Worm (Caenorhabditis elegans) whole organism, mixed stage, embryonic: ENCODE data around the gene math-7.

ENCODE experiments used
- M03D4.4 ChIP-seq: sonication (generic microtip); optimal IDR thresholded peaks from 2 replicates; lab custom pipeline; 2017; ENCODE audit warnings: mild to moderate bottlenecking, missing genetic modification characterization, missing compliant biosample characterization
- bed-3 ChIP-seq: fragments of 200-800 bp; sonication (Bioruptor generic); optimal IDR thresholded peaks from 3 replicates; lab custom pipeline; 2018; ENCODE audit warnings: mild to moderate bottlenecking, missing genetic modification characterization, moderate library complexity, missing compliant biosample characterization
- blmp-1 ChIP-seq: fragments of 150-350 bp; optimal IDR thresholded peaks from 2 replicates; lab custom pipeline; 2014; ENCODE audit warnings: missing biosample characterization, missing genetic modification characterization
- ceh-39 ChIP-seq: fragments of 150-350 bp; optimal IDR thresholded peaks from 2 replicates; lab custom pipeline; 2014; ENCODE audit warnings: missing biosample characterization, missing genetic modification characterization
- ceh-83 ChIP-seq: fragments of 200-800 bp; sonication (Bioruptor generic); optimal IDR thresholded peaks from 2 replicates; lab custom pipeline; 2018; ENCODE audit warnings: mild to moderate bottlenecking, missing genetic modification characterization, missing compliant biosample characterization
- cnd-1 ChIP-seq: fragments of 200-800 bp; sonication (Bioruptor generic); optimal IDR thresholded peaks from 2 replicates; lab custom pipeline; 2018; ENCODE audit warnings: mild to moderate bottlenecking, missing genetic modification characterization, missing compliant biosample characterization
- drap-1 ChIP-seq: fragments of 200-800 bp; sonication (Bioruptor generic); optimal IDR thresholded peaks from 3 replicates; lab custom pipeline; 2018; ENCODE audit warnings: mild to moderate bottlenecking, missing genetic modification characterization, missing compliant biosample characterization
- elt-1 ChIP-seq: sonication (generic microtip); optimal IDR thresholded peaks from 2 replicates; lab custom pipeline; 2017; ENCODE audit warnings: missing genetic modification characterization, mild to moderate bottlenecking, missing compliant biosample characterization, antibody characterized with exemption, moderate library complexity, borderline replicate concordance; ENCODE audit not compliant: insufficient read depth
- elt-3 ChIP-seq: fragments of 150-350 bp; optimal IDR thresholded peaks from 2 replicates; lab custom pipeline; 2014; ENCODE audit warnings: missing biosample characterization, missing genetic modification characterization
- ham-2 ChIP-seq: fragments of 200-800 bp; sonication (Bioruptor generic); optimal IDR thresholded peaks from 2 replicates; lab custom pipeline; 2018; ENCODE audit warnings: mild to moderate bottlenecking, missing genetic modification characterization, missing compliant biosample characterization
- hlh-1 ChIP-seq: fragments of 150-350 bp; optimal IDR thresholded peaks from 2 replicates; lab custom pipeline; 2014; ENCODE audit warnings: missing biosample characterization, missing genetic modification reagents, missing genetic modification characterization
- lsy-2 ChIP-seq: fragments of 150-350 bp; optimal IDR thresholded peaks from 2 replicates; lab custom pipeline; 2014; ENCODE audit warnings: missing biosample characterization, missing genetic modification characterization
- mab-5 ChIP-seq: fragments of 150-350 bp; optimal IDR thresholded peaks from 2 replicates; lab custom pipeline; 2014; ENCODE audit warnings: missing biosample characterization, missing genetic modification characterization
- mep-1 ChIP-seq: fragments of 150-350 bp; optimal IDR thresholded peaks from 2 replicates; lab custom pipeline; 2017; ENCODE audit warnings: missing biosample characterization, missing genetic modification reagents, missing genetic modification characterization, inconsistent platforms
- mls-2 ChIP-seq: sonication (generic microtip); optimal IDR thresholded peaks from 2 replicates; lab custom pipeline; 2016; ENCODE audit warnings: mild to moderate bottlenecking, missing genetic modification characterization, moderate library complexity, missing compliant biosample characterization
- nhr-12 ChIP-seq: fragments of 150-350 bp; optimal IDR thresholded peaks from 2 replicates; lab custom pipeline; 2014; ENCODE audit warnings: missing biosample characterization, missing genetic modification characterization
- nhr-2 ChIP-seq: fragments of 150-350 bp; optimal IDR thresholded peaks from 2 replicates; lab custom pipeline; 2014; ENCODE audit warnings: missing biosample characterization, missing genetic modification characterization
- nhr-28 ChIP-seq: fragments of 150-350 bp; optimal IDR thresholded peaks from 2 replicates; lab custom pipeline; 2014; ENCODE audit warnings: missing biosample characterization, missing genetic modification characterization
- nhr-76 ChIP-seq: sonication (generic microtip); optimal IDR thresholded peaks from 2 replicates; lab custom pipeline; 2017; ENCODE audit warnings: missing biosample characterization, missing genetic modification characterization
- pha-4 ChIP-seq: fragments of 150-350 bp; optimal IDR thresholded peaks from 2 replicates; lab custom pipeline; 2018; ENCODE audit warnings: missing biosample characterization, missing genetic modification reagents, missing genetic modification characterization
- sem-2 ChIP-seq: fragments of 200-800 bp; sonication (Bioruptor generic); optimal IDR thresholded peaks from 2 replicates; lab custom pipeline; 2018; ENCODE audit warnings: mild to moderate bottlenecking, missing genetic modification characterization, missing compliant biosample characterization
- snpc-4 ChIP-seq: fragments of 150-350 bp; optimal IDR thresholded peaks from 2 replicates; lab custom pipeline; 2014; ENCODE audit warnings: missing biosample characterization, missing genetic modification characterization
- sptf-1 ChIP-seq: sonication (generic microtip); optimal IDR thresholded peaks from 2 replicates; lab custom pipeline; 2017; ENCODE audit warnings: mild to moderate bottlenecking, missing genetic modification characterization, moderate library complexity, missing compliant biosample characterization
- tbx-8 ChIP-seq: fragments of 200-800 bp; sonication (Bioruptor generic); optimal IDR thresholded peaks from 2 replicates; lab custom pipeline; 2018; ENCODE audit warnings: mild to moderate bottlenecking, missing genetic modification characterization, moderate library complexity, missing compliant biosample characterization
- unc-120 ChIP-seq: sonication (generic microtip); optimal IDR thresholded peaks from 2 replicates; lab custom pipeline; 2017; ENCODE audit warnings: missing genetic modification characterization, missing compliant biosample characterization; ENCODE audit not compliant: poor library complexity, severe bottlenecking
- unc-39 ChIP-seq: fragments of 150-350 bp; optimal IDR thresholded peaks from 2 replicates; lab custom pipeline; 2014; ENCODE audit warnings: missing biosample characterization, missing genetic modification characterization
- unc-62 ChIP-seq: fragments of 150-350 bp; optimal IDR thresholded peaks from 2 replicates; lab custom pipeline; 2014; ENCODE audit warnings: missing biosample characterization, missing genetic modification reagents, missing genetic modification characterization
- zip-8 ChIP-seq: fragments of 150-350 bp; optimal IDR thresholded peaks from 2 replicates; lab custom pipeline; 2014; ENCODE audit warnings: missing biosample characterization, missing genetic modification characterization
- ztf-11 ChIP-seq: fragments of 150-350 bp; optimal IDR thresholded peaks from 2 replicates; lab custom pipeline; 2014; ENCODE audit warnings: missing biosample characterization, missing genetic modification characterization

Gene math-7

DNA sequence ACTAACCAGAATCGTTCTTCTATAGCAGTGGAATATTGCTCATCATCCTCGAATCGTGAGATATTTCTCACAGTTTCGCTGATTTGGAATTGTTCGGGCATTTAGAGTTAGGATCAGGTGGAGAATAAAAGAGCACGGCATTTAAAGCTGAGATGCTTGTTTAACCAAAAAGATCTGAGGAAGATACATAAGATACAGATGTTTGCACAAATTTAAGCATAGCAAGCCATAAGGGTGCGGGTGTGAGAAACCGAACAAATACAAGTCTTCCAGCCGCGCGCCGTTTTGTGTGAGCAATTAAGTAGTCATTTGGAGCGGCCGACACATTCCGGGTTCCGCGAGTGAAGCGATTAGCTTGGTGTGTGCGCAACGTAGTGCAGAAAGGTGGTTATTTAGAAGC lies at the start of gene math-7:
Gene math-7 (minus strand): TSS at position 101 of the 400 bp plus-strand sequence.
- TF ChIP-seq pha-4 (tag; lab: Kevin White, UChicago) (no peak), mab-5 (tag; lab: Kevin White, UChicago) (no peak), nhr-76 (tag; lab: Kevin White, UChicago) (no peak), ztf-11 (tag; lab: Kevin White, UChicago) (no peak), lsy-2 (tag; lab: Kevin White, UChicago) (no peak), snpc-4 (no peak), hlh-1 (tag; lab: Kevin White, UChicago) (no peak), unc-120 (no peak), ham-2 (GFP tag; lab: Kevin White, UChicago) (no peak), unc-62 (GFP tag; lab: Kevin White, UChicago) (no peak), tbx-8 (no peak), unc-39 (tag; lab: Kevin White, UChicago) (no peak), mls-2 (tag; lab: Kevin White, UChicago) (no peak), mep-1 (tag; lab: Kevin White, UChicago) (no peak)

- TF ChIP-seq zip-8: no peak
- TF ChIP-seq blmp-1 (tag; lab: Kevin White, UChicago): no peak
- no peak for TF ChIP-seq lsy-2 (tag; lab: Kevin White, UChicago)
- TF ChIP-seq cnd-1 (tag; lab: Kevin White, UChicago): no peak
- no peak for TF ChIP-seq snpc-4
- no peak for TF ChIP-seq elt-3
- no peak for TF ChIP-seq ham-2 (GFP tag; lab: Kevin White, UChicago)
- TF ChIP-seq sem-2: no peak
- no peak for TF ChIP-seq M03D4.4 (tag; lab: Kevin White, UChicago)
Observed at ce11 chrII:1928578-1928977, 42.3 kb upstream of the math-7 start.

DNA sequence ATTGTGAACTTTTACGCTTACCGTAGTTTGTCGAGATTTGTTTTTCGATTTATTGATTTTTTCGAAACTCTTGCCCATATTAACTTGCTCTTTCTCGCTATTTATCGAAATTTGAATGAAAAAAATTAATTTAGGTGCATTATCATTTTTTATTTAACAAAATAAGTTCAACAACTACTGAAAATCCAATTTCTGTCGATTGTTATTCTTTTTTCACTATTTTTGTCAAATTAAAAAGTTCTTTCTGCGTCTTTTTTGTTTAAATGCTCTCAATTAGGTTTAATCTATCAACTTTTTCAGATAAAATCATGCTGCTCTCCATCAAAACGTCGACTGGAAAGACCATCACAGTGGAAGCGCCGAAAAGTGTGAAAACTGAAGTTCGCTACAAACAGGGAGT lies 39.9 kb upstream of the math-7 start, which contains the start of gene F52C6.2:
Gene F52C6.2 (plus strand): TSS at position 301 of the 400 bp plus-strand sequence.
- no peak for TF ChIP-seq unc-39 (tag; lab: Kevin White, UChicago)
- no peak for TF ChIP-seq sptf-1 (tag; lab: Kevin White, UChicago)
- no peak for TF ChIP-seq snpc-4
- no peak for TF ChIP-seq cnd-1 (tag; lab: Kevin White, UChicago)
- no peak for TF ChIP-seq blmp-1 (tag; lab: Kevin White, UChicago)
- no peak for TF ChIP-seq nhr-28 (tag; lab: Kevin White, UChicago)
- TF ChIP-seq elt-1: no peak

DNA sequence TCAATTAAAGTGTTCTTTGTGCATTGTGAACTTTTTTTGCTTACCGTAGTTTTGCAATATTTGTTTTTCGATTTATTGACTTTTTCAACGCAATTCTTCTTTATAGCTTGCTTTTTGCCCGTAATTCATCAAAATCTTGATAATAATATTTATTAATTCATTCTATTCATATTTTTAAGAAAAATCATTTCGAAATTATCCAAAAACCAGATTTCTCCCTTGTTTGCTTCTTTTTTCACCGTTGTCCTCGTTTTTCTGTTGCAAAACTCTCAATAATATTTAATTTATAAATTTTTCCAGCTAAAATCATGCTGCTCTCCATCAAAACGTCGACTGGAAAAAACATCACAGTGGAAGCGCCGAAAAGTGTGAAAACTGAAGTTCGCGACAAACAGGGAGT lies 38.2 kb upstream of the math-7 start, which contains the start of gene F52C6.3:
Gene F52C6.3 (plus strand): TSS at position 301 of the 400 bp plus-strand sequence.
- TF ChIP-seq unc-39 (tag; lab: Kevin White, UChicago) (no peak), ztf-11 (tag; lab: Kevin White, UChicago) (no peak), ham-2 (GFP tag; lab: Kevin White, UChicago) (no peak), mab-5 (tag; lab: Kevin White, UChicago) (no peak), mep-1 (tag; lab: Kevin White, UChicago) (no peak), nhr-28 (tag; lab: Kevin White, UChicago) (no peak), elt-1 (no peak), pha-4 (tag; lab: Kevin White, UChicago) (no peak), zip-8 (no peak), blmp-1 (tag; lab: Kevin White, UChicago) (no peak), ceh-39 (no peak), nhr-12 (tag; lab: Kevin White, UChicago) (no peak), sptf-1 (tag; lab: Kevin White, UChicago) (no peak), nhr-2 (tag; lab: Kevin White, UChicago) (no peak), bed-3 (GFP tag; lab: Kevin White, UChicago) (no peak), ceh-83 (GFP tag; lab: Kevin White, UChicago) (no peak)

- TF ChIP-seq M03D4.4 (tag; lab: Kevin White, UChicago): no peak
- TF ChIP-seq snpc-4: no peak
- no peak for TF ChIP-seq nhr-76 (tag; lab: Kevin White, UChicago)
- TF ChIP-seq unc-39 (tag; lab: Kevin White, UChicago): no peak
- no peak for TF ChIP-seq tbx-8
- TF ChIP-seq ceh-39: no peak
- TF ChIP-seq drap-1: no peak
- no peak for TF ChIP-seq nhr-12 (tag; lab: Kevin White, UChicago)
Observed at ce11 chrII:1922665-1923187, 36.4 kb upstream of the math-7 start, which contains the start of the genes bath-2 and F52C6.4. Gene bath-2, minus strand, starts transcription at chrII:1922765. Gene F52C6.4, plus strand, starts transcription at chrII:1923137.
